Worm (Caenorhabditis elegans) whole organism, late embryonic: ENCODE measurements around the gene F54B11.4.

Experiments used
- T23F11.4 ChIP-seq: fragments of 200-800 bp; sonication (Bioruptor generic); optimal IDR thresholded peaks from 2 replicates; lab custom pipeline; 2018; ENCODE audit warnings: mild to moderate bottlenecking, missing genetic modification characterization, missing compliant biosample characterization
- Y22D7AL.16 ChIP-seq: sonication (generic microtip); optimal IDR thresholded peaks from 2 replicates; lab custom pipeline; 2016; ENCODE audit warnings: missing genetic modification characterization, missing compliant biosample characterization
- ama-1 ChIP-seq: fragments of 150-350 bp; optimal IDR thresholded peaks from 2 replicates; lab custom pipeline; 2014
- ceh-14 ChIP-seq: sonication (generic microtip); optimal IDR thresholded peaks from 2 replicates; lab custom pipeline; 2016; ENCODE audit warnings: missing genotype, missing genetic modification characterization, missing compliant biosample characterization
- ceh-19 ChIP-seq: fragments of 200-800 bp; sonication (Bioruptor generic); optimal IDR thresholded peaks from 2 replicates; lab custom pipeline; 2018; ENCODE audit warnings: mild to moderate bottlenecking, missing genetic modification characterization, missing compliant biosample characterization
- ceh-2 ChIP-seq: sonication (generic microtip); optimal IDR thresholded peaks from 2 replicates; lab custom pipeline; 2016; ENCODE audit warnings: missing genotype, missing genetic modification characterization, missing compliant biosample characterization
- ceh-31 ChIP-seq: sonication (generic microtip); optimal IDR thresholded peaks from 2 replicates; lab custom pipeline; 2016; ENCODE audit warnings: missing genetic modification characterization, missing compliant biosample characterization
- ceh-34 ChIP-seq: sonication (generic microtip); optimal IDR thresholded peaks from 2 replicates; lab custom pipeline; 2016; ENCODE audit warnings: mild to moderate bottlenecking, missing genetic modification characterization, missing compliant biosample characterization
- ceh-6 ChIP-seq: fragments of 200-800 bp; sonication (Bioruptor generic); optimal IDR thresholded peaks from 2 replicates; lab custom pipeline; 2018; ENCODE audit warnings: mild to moderate bottlenecking, missing genetic modification characterization, missing compliant biosample characterization
- che-1 ChIP-seq: sonication (generic microtip); optimal IDR thresholded peaks from 2 replicates; lab custom pipeline; 2016; ENCODE audit warnings: mild to moderate bottlenecking, missing genetic modification characterization, missing compliant biosample characterization
- dmd-4 ChIP-seq: sonication (generic microtip); optimal IDR thresholded peaks from 2 replicates; lab custom pipeline; 2016; ENCODE audit warnings: borderline replicate concordance, missing genetic modification characterization, missing compliant biosample characterization
- ets-4 ChIP-seq: sonication (generic microtip); optimal IDR thresholded peaks from 2 replicates; lab custom pipeline; 2016; ENCODE audit warnings: missing genetic modification characterization, missing compliant biosample characterization
- eyg-1 ChIP-seq: sonication (generic microtip); optimal IDR thresholded peaks from 2 replicates; lab custom pipeline; 2016; ENCODE audit warnings: missing genotype, missing genetic modification characterization, missing compliant biosample characterization
- fax-1 ChIP-seq: sonication (generic microtip); optimal IDR thresholded peaks from 2 replicates; lab custom pipeline; 2016; ENCODE audit warnings: missing genotype, missing genetic modification characterization, missing compliant biosample characterization
- fkh-10 ChIP-seq: fragments of 150-350 bp; optimal IDR thresholded peaks from 2 replicates; lab custom pipeline; 2014; ENCODE audit warnings: missing biosample characterization, missing genetic modification reagents, missing genetic modification characterization
- fkh-6 ChIP-seq: sonication (generic microtip); optimal IDR thresholded peaks from 2 replicates; lab custom pipeline; 2016; ENCODE audit warnings: missing genetic modification characterization, missing compliant biosample characterization
- gmeb-2 ChIP-seq: sonication (generic microtip); optimal IDR thresholded peaks from 2 replicates; lab custom pipeline; 2016; ENCODE audit warnings: missing genetic modification characterization, inconsistent platforms, missing compliant biosample characterization
- hlh-30 ChIP-seq: sonication (generic microtip); optimal IDR thresholded peaks from 2 replicates; lab custom pipeline; 2017; ENCODE audit warnings: antibody characterized with exemption, missing genetic modification characterization, missing compliant biosample characterization; ENCODE audit not compliant: insufficient read depth
- hlh-6 ChIP-seq: sonication (generic microtip); optimal IDR thresholded peaks from 2 replicates; lab custom pipeline; 2016; ENCODE audit warnings: missing genotype, missing genetic modification characterization, missing compliant biosample characterization
- hlh-8 ChIP-seq: sonication (generic microtip); optimal IDR thresholded peaks from 2 replicates; lab custom pipeline; 2016; ENCODE audit warnings: missing genotype, missing genetic modification characterization, missing compliant biosample characterization
- lin-11 ChIP-seq: fragments of 200-800 bp; sonication (Bioruptor generic); optimal IDR thresholded peaks from 2 replicates; lab custom pipeline; 2018; ENCODE audit warnings: mild to moderate bottlenecking, missing genetic modification characterization, missing compliant biosample characterization
- mec-3 ChIP-seq: sonication (generic microtip); optimal IDR thresholded peaks from 2 replicates; lab custom pipeline; 2016; ENCODE audit warnings: borderline replicate concordance, missing genetic modification characterization, missing compliant biosample characterization
- nhr-11 ChIP-seq: fragments of 150-350 bp; optimal IDR thresholded peaks from 2 replicates; lab custom pipeline; 2014; ENCODE audit warnings: missing biosample characterization, missing genetic modification characterization
- odd-2 ChIP-seq: sonication (generic microtip); optimal IDR thresholded peaks from 2 replicates; lab custom pipeline; 2017; ENCODE audit warnings: antibody characterized with exemption, mild to moderate bottlenecking, missing genetic modification characterization, missing compliant biosample characterization
- pax-1 ChIP-seq: fragments of 150-350 bp; optimal IDR thresholded peaks from 2 replicates; lab custom pipeline; 2014; ENCODE audit warnings: missing biosample characterization, missing genetic modification characterization
- pha-2 ChIP-seq: sonication (generic microtip); optimal IDR thresholded peaks from 2 replicates; lab custom pipeline; 2017; ENCODE audit warnings: mild to moderate bottlenecking, missing genetic modification characterization, missing compliant biosample characterization
- pha-4 ChIP-seq: fragments of 150-350 bp; optimal IDR thresholded peaks from 2 replicates; lab custom pipeline; 2018; ENCODE audit warnings: missing biosample characterization, missing genetic modification reagents, missing genetic modification characterization
- pqm-1 ChIP-seq: sonication (generic microtip); optimal IDR thresholded peaks from 2 replicates; lab custom pipeline; 2016; ENCODE audit warnings: missing genetic modification characterization, missing compliant biosample characterization
- pros-1 ChIP-seq: fragments of 150-350 bp; optimal IDR thresholded peaks from 2 replicates; lab custom pipeline; 2014; ENCODE audit warnings: missing biosample characterization, missing genetic modification reagents, missing genetic modification characterization
- rnt-1 ChIP-seq: sonication (generic microtip); optimal IDR thresholded peaks from 2 replicates; lab custom pipeline; 2016; ENCODE audit warnings: missing genetic modification characterization, missing compliant biosample characterization
- sdc-2 ChIP-seq: sonication (generic microtip); optimal IDR thresholded peaks from 2 replicates; lab custom pipeline; 2016; ENCODE audit warnings: missing genotype, missing genetic modification characterization, missing compliant biosample characterization
- sox-4 ChIP-seq: sonication (generic microtip); optimal IDR thresholded peaks from 2 replicates; lab custom pipeline; 2017; ENCODE audit warnings: mild to moderate bottlenecking, missing genetic modification characterization, inconsistent platforms, missing compliant biosample characterization
- syd-9 ChIP-seq: sonication (generic microtip); optimal IDR thresholded peaks from 2 replicates; lab custom pipeline; 2016; ENCODE audit warnings: mild to moderate bottlenecking, missing genetic modification characterization, moderate library complexity, missing compliant biosample characterization
- ttx-3 ChIP-seq: sonication (generic microtip); optimal IDR thresholded peaks from 2 replicates; lab custom pipeline; 2016; ENCODE audit warnings: missing genetic modification reagents, missing genetic modification characterization, missing compliant biosample characterization
- unc-42 ChIP-seq: sonication (generic microtip); optimal IDR thresholded peaks from 2 replicates; lab custom pipeline; 2016; ENCODE audit warnings: missing genotype, missing genetic modification characterization, missing compliant biosample characterization
- unc-55 ChIP-seq: sonication (generic microtip); optimal IDR thresholded peaks from 2 replicates; lab custom pipeline; 2017; ENCODE audit warnings: missing biosample characterization, missing genetic modification reagents, missing genetic modification characterization
- zip-5 ChIP-seq: sonication (generic microtip); optimal IDR thresholded peaks from 2 replicates; lab custom pipeline; 2016; ENCODE audit warnings: missing genetic modification characterization, missing compliant biosample characterization

F54B11.4 gene

DNA sequence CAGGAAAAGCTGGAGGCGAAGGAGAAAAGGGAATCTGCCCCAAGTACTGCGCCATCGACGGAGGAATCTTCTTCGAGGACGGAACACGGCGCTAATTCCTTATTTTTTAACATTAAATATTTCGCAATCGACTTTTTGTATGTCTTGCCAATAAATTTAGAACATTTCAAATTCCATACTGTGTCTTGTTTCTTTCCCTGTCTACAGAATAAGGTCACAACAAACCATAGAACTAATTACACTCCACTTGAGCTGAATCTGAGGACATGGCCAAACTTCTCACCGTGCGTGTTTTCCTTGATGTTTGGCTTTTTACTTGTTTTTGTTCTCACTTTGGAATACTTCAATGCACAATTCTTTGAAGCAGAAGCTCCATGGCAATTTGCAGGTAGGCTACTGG lies at the start of gene F54B11.4:
TSS of gene F54B11.4 (plus strand) at position 301 of the 400 bp plus-strand sequence.
- no peak for TF ChIP-seq mec-3
- TF ChIP-seq nhr-11 (tag; lab: Kevin White, UChicago): no peak
- no peak for TF ChIP-seq rnt-1 (tag; lab: Kevin White, UChicago)
- TF ChIP-seq sdc-2 (tag; lab: Kevin White, UChicago): no peak
- no peak for TF ChIP-seq dmd-4 (tag; lab: Kevin White, UChicago)
- no peak for TF ChIP-seq odd-2 (tag; lab: Kevin White, UChicago)
- TF ChIP-seq hlh-8 (tag; lab: Kevin White, UChicago): no peak
- TF ChIP-seq ets-4: no peak
- TF ChIP-seq pha-4 (tag; lab: Kevin White, UChicago): no peak
- no peak for TF ChIP-seq sox-4 (tag; lab: Kevin White, UChicago)
- no peak for TF ChIP-seq ceh-6 (GFP tag; lab: Kevin White, UChicago)
- TF ChIP-seq ama-1 (lab: Kevin White, UChicago): no peak
- TF ChIP-seq fax-1 (tag; lab: Kevin White, UChicago): no peak
- no peak for TF ChIP-seq pros-1 (tag; lab: Kevin White, UChicago)
- no peak for TF ChIP-seq ceh-31 (tag; lab: Kevin White, UChicago)
- no peak for TF ChIP-seq pqm-1

DNA sequence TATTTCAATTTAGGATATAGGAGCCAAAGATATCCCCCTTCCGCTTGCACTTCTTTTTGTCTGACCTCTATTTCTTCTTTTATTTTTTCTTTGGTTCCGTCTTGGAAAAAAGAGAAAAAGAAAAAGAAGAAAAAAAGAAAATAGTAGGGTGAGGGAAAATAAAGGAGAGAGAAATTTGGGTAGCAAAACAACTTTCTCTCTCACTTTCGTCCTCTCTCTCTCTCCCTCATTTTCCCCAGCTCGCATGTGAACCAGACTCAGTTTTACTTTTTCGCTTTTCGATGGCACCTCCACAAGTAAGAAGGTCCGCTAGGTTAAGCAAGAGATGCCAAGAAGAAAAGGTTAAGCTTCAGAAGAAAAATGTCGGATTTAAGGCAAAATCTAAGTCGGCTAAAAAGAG lies 49.7 kb upstream of the F54B11.4 start:
- TF ChIP-seq lin-11: no peak
- TF ChIP-seq dmd-4 (tag; lab: Kevin White, UChicago): no peak
- TF ChIP-seq unc-55 (GFP tag; lab: Kevin White, UChicago): peak; percentile 5
- TF ChIP-seq syd-9 (tag; lab: Kevin White, UChicago): no peak
- TF ChIP-seq pha-4 (tag; lab: Kevin White, UChicago): no peak
- TF ChIP-seq hlh-6 (tag; lab: Kevin White, UChicago): no peak

DNA sequence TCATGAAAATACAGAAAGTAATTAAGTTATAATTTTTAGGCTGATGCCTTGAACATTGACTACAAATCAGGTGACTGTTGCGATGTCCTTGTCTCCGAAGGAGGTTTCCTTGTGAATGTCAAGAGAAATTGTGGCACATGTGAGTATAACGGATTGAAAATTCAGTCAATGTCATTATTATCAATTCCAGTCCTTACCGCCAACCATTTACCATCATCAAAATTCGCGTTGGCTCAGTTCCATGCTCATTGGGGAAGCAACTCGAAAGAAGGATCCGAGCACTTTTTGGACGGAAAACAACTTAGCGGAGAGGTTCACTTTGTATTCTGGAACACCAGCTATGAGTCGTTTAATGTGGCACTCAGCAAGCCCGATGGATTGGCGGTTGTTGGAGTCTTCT lies 49.1 kb upstream of the F54B11.4 start:
- TF ChIP-seq eyg-1: no peak
- TF ChIP-seq zip-5 (tag; lab: Kevin White, UChicago): no peak
- TF ChIP-seq Y22D7AL.16 (tag; lab: Kevin White, UChicago): no peak
- TF ChIP-seq odd-2 (tag; lab: Kevin White, UChicago): no peak
- TF ChIP-seq T23F11.4 (GFP tag; lab: Kevin White, UChicago): no peak
- no peak for TF ChIP-seq hlh-8 (tag; lab: Kevin White, UChicago)
- TF ChIP-seq fkh-10 (GFP tag; lab: Kevin White, UChicago): no peak
- no peak for TF ChIP-seq fkh-6 (tag; lab: Kevin White, UChicago)
- TF ChIP-seq ceh-19 (GFP tag; lab: Kevin White, UChicago): no peak
- no peak for TF ChIP-seq ama-1 (lab: Kevin White, UChicago)
- TF ChIP-seq unc-55 (GFP tag; lab: Kevin White, UChicago): no peak
- no peak for TF ChIP-seq pha-2 (tag; lab: Kevin White, UChicago)
- no peak for TF ChIP-seq hlh-30 (tag; lab: Kevin White, UChicago)

DNA sequence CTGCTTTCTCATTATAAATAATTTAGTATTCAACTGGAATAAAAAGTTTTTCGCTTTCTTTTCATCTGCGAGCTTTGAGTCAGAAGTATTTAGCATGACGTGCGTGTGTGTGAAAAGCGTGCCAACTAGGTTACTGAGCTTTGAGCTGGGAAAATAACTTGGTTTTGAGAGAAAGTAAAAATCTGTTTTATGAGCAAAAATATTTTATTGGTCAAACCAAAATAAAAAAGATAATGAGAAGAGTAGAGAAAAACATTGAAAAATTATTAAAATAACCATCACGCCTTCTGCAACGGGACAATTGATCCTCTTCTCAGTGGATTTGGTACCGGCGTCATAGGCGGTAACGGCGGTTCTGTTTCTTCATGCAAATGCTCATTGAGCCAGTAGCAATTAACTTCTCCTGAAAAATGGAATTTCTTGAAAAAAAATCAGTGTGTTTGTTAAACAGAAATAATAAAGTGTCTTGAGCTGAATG lies 47.9 kb upstream of the F54B11.4 start:
- TF ChIP-seq gmeb-2 (tag; lab: Kevin White, UChicago) (no peak), ets-4 (no peak), ceh-14 (tag; lab: Kevin White, UChicago) (no peak), sdc-2 (tag; lab: Kevin White, UChicago) (no peak), pax-1 (tag; lab: Kevin White, UChicago) (no peak), ceh-2 (tag; lab: Kevin White, UChicago) (no peak), ceh-34 (tag; lab: Kevin White, UChicago) (no peak), unc-42 (tag; lab: Kevin White, UChicago) (no peak), ttx-3 (tag; lab: Kevin White, UChicago) (no peak), che-1 (tag; lab: Kevin White, UChicago) (no peak)
